Fruit fly (Drosophila melanogaster) whole organism, embryonic: ENCODE data around the gene CG32079.

Experiments
- ATbp ChIP-seq: fragments of 200-800 bp; sonication (Bioruptor generic); optimal IDR thresholded peaks from 2 replicates; lab custom pipeline; 2017; ENCODE audit warnings: missing biosample characterization, mild to moderate bottlenecking, missing genetic modification characterization, missing genetic modification reagents
- CG10366 ChIP-seq: fragments of 200-800 bp; sonication (Bioruptor generic); IDR thresholded peaks from 2 replicates; pipeline ENCODE4 v1.3.6; 2022; ENCODE audit warnings: missing biosample characterization, missing genetic modification characterization
- CG11456 ChIP-seq: fragments of 200-800 bp; sonication (Bioruptor generic); IDR thresholded peaks from 3 replicates; pipeline ENCODE4 v1.3.6; 2022; ENCODE audit warnings: missing biosample characterization, missing genetic modification characterization
- CG11504 ChIP-seq: fragments of 200-800 bp; sonication (Bioruptor generic); optimal IDR thresholded peaks from 3 replicates; lab custom pipeline; 2019; ENCODE audit warnings: missing biosample characterization, mild to moderate bottlenecking, missing genetic modification characterization, moderate library complexity
- CG13123 ChIP-seq: fragments of 200-800 bp; sonication (Bioruptor generic); optimal IDR thresholded peaks from 2 replicates; lab custom pipeline; 2016; ENCODE audit warnings: missing biosample characterization, missing genetic modification characterization
- CG14050 ChIP-seq: fragments of 200-800 bp; sonication (Bioruptor generic); IDR thresholded peaks from 3 replicates; pipeline ENCODE4 v1.3.6; 2022; ENCODE audit warnings: missing biosample characterization, missing genetic modification characterization
- CG17912 ChIP-seq: fragments of 200-800 bp; sonication (Bioruptor generic); optimal IDR thresholded peaks from 2 replicates; lab custom pipeline; 2018; ENCODE audit warnings: missing biosample characterization, mild to moderate bottlenecking, missing genetic modification characterization
- CG2202 ChIP-seq: fragments of 200-800 bp; sonication (Bioruptor generic); optimal IDR thresholded peaks from 2 replicates; lab custom pipeline; 2018; ENCODE audit warnings: missing biosample characterization, mild to moderate bottlenecking, missing genetic modification characterization
- CG31365 ChIP-seq: fragments of 200-800 bp; sonication (Bioruptor generic); optimal IDR thresholded peaks from 2 replicates; lab custom pipeline; 2018; ENCODE audit warnings: missing biosample characterization, mild to moderate bottlenecking, missing genetic modification characterization
- CG3281 ChIP-seq: fragments of 200-800 bp; sonication (Bioruptor generic); optimal IDR thresholded peaks from 3 replicates; lab custom pipeline; 2017; ENCODE audit warnings: missing biosample characterization, mild to moderate bottlenecking, missing genetic modification characterization
- CG4854 ChIP-seq: fragments of 200-800 bp; sonication (Bioruptor generic); optimal IDR thresholded peaks from 2 replicates; lab custom pipeline; 2016; ENCODE audit warnings: missing biosample characterization, missing genetic modification characterization, inconsistent platforms
- CG6272 ChIP-seq: fragments of 200-800 bp; sonication (Bioruptor generic); IDR thresholded peaks from 2 replicates; pipeline ENCODE4 v1.3.6; 2022; ENCODE audit warnings: missing biosample characterization, missing genetic modification characterization
- CG9932 ChIP-seq: fragments of 200-800 bp; sonication (Bioruptor generic); IDR thresholded peaks from 2 replicates; pipeline ENCODE4 v1.3.6; 2022; ENCODE audit warnings: missing biosample characterization, missing genetic modification characterization
- D ChIP-seq, 2 experiments: fragments of 200-800 bp in 1 of 2; fragments of >200 bp in 1 of 2; sonication (Bioruptor generic) in 1 of 2; optimal IDR thresholded peaks; 2 replicates in 1 of 2; 3 replicates in 1 of 2; lab custom pipeline; 2017; ENCODE audit warnings: mild to moderate bottlenecking in 1 of 2, missing biosample characterization in 1 of 2, missing genetic modification characterization in 1 of 2, missing genetic modification reagents in 1 of 2
- Deaf1 ChIP-seq: fragments of 200-800 bp; optimal IDR thresholded peaks from 3 replicates; lab custom pipeline; 2019; ENCODE audit warnings: missing biosample characterization, mild to moderate bottlenecking, missing genetic modification characterization, moderate library complexity
- Dip3 ChIP-seq: fragments of 200-800 bp; sonication (Bioruptor generic); optimal IDR thresholded peaks from 3 replicates; lab custom pipeline; 2016; ENCODE audit warnings: missing biosample characterization, missing genetic modification characterization
- Doc3 ChIP-seq: fragments of 200-800 bp; sonication (Bioruptor generic); IDR thresholded peaks from 3 replicates; pipeline ENCODE4 v1.3.6; 2022; ENCODE audit warnings: missing biosample characterization, missing genetic modification characterization; ENCODE audit not compliant: partially characterized antibody
- GATAe ChIP-seq: fragments of 200-800 bp; sonication (Bioruptor generic); conservative IDR thresholded peaks from 2 replicates; pipeline ENCODE4 v1.3.6; 2022; ENCODE audit warnings: missing biosample characterization, missing genetic modification characterization
- HLH54F ChIP-seq: fragments of 200-800 bp; sonication (Bioruptor generic); optimal IDR thresholded peaks from 3 replicates; lab custom pipeline; 2016; ENCODE audit warnings: missing biosample characterization, missing genetic modification characterization
- Hmx ChIP-seq: fragments of 200-800 bp; sonication (Bioruptor generic); optimal IDR thresholded peaks from 2 replicates; lab custom pipeline; 2016; ENCODE audit warnings: missing biosample characterization, missing genetic modification characterization
- Hr39 ChIP-seq: fragments of >200 bp; optimal IDR thresholded peaks from 2 replicates; lab custom pipeline; 2017
- Neu2 ChIP-seq: fragments of 200-800 bp; sonication (Bioruptor generic); optimal IDR thresholded peaks from 3 replicates; lab custom pipeline; 2016; ENCODE audit warnings: missing biosample characterization, missing genetic modification characterization, borderline replicate concordance
- Nf-YB ChIP-seq: fragments of 200-800 bp; sonication (Bioruptor generic); optimal IDR thresholded peaks from 3 replicates; lab custom pipeline; 2019; ENCODE audit warnings: missing biosample characterization, mild to moderate bottlenecking, missing genetic modification characterization, moderate library complexity
- Nf-YC ChIP-seq: fragments of 200-800 bp; optimal IDR thresholded peaks from 3 replicates; lab custom pipeline; 2019; ENCODE audit warnings: missing biosample characterization, mild to moderate bottlenecking, missing genetic modification characterization, moderate library complexity
- Optix ChIP-seq: fragments of 200-800 bp; sonication (Bioruptor generic); IDR thresholded peaks from 3 replicates; pipeline ENCODE4 v1.3.6; 2022; ENCODE audit warnings: missing biosample characterization, missing genetic modification characterization
- Poxn ChIP-seq: fragments of 200-800 bp; sonication (Bioruptor generic); IDR thresholded peaks from 2 replicates; pipeline ENCODE4 v1.3.6; 2022; ENCODE audit warnings: missing biosample characterization, missing genetic modification characterization
- ara ChIP-seq: fragments of 200-800 bp; sonication (Bioruptor generic); IDR thresholded peaks from 2 replicates; pipeline ENCODE4 v1.3.6; 2022; ENCODE audit warnings: missing biosample characterization, missing genetic modification characterization
- ato ChIP-seq: fragments of 200-800 bp; sonication (Bioruptor generic); IDR thresholded peaks from 2 replicates; pipeline ENCODE4 v1.3.6; 2022; ENCODE audit warnings: missing biosample characterization, missing genetic modification characterization; ENCODE audit not compliant: partially characterized antibody
- dpn ChIP-seq, 2 experiments: fragments of 200-800 bp; sonication (Bioruptor generic); optimal IDR thresholded peaks; 3 replicates each; lab custom pipeline; 2016; ENCODE audit warnings: missing biosample characterization in 2 of 2, missing genetic modification characterization in 2 of 2
- gcm ChIP-seq: fragments of 200-800 bp; sonication (Bioruptor generic); optimal IDR thresholded peaks from 2 replicates; lab custom pipeline; 2019; ENCODE audit warnings: missing biosample characterization, mild to moderate bottlenecking, missing genetic modification characterization, moderate library complexity
- gcm2 ChIP-seq: fragments of 200-800 bp; sonication (Bioruptor generic); optimal IDR thresholded peaks from 2 replicates; lab custom pipeline; 2016; ENCODE audit warnings: missing biosample characterization, missing genetic modification characterization
- gro ChIP-seq: fragments of 200-800 bp; sonication (Bioruptor generic); optimal IDR thresholded peaks from 2 replicates; lab custom pipeline; 2016; ENCODE audit warnings: missing biosample characterization, missing genetic modification characterization
- jing ChIP-seq: fragments of 200-800 bp; sonication (Bioruptor generic); optimal IDR thresholded peaks from 2 replicates; lab custom pipeline; 2018; ENCODE audit warnings: missing biosample characterization, mild to moderate bottlenecking, missing genetic modification characterization
- klu ChIP-seq: fragments of 200-800 bp; sonication (Bioruptor generic); IDR thresholded peaks from 2 replicates; pipeline ENCODE4 v1.3.6; 2022; ENCODE audit warnings: missing biosample characterization, missing genetic modification characterization
- lab ChIP-seq: fragments of 200-800 bp; sonication (Bioruptor generic); optimal IDR thresholded peaks from 3 replicates; lab custom pipeline; 2017; ENCODE audit warnings: missing biosample characterization, missing genetic modification characterization, mild to moderate bottlenecking, moderate library complexity, missing genetic modification reagents
- nerfin-1 ChIP-seq: fragments of 200-800 bp; sonication (Bioruptor generic); optimal IDR thresholded peaks from 3 replicates; lab custom pipeline; 2019; ENCODE audit warnings: missing biosample characterization, mild to moderate bottlenecking, missing genetic modification characterization, moderate library complexity
- oc ChIP-seq: fragments of 200-800 bp; sonication (Bioruptor generic); optimal IDR thresholded peaks from 2 replicates; lab custom pipeline; 2018; ENCODE audit warnings: missing biosample characterization, mild to moderate bottlenecking, missing genetic modification characterization, moderate library complexity
- org-1 ChIP-seq: fragments of 200-800 bp; sonication (Bioruptor generic); optimal IDR thresholded peaks from 2 replicates; lab custom pipeline; 2017; ENCODE audit warnings: missing biosample characterization, missing genetic modification characterization
- pho ChIP-seq: fragments of 200-800 bp; sonication (Bioruptor generic); optimal IDR thresholded peaks from 2 replicates; lab custom pipeline; 2016; ENCODE audit warnings: missing biosample characterization, missing genetic modification characterization
- pzg ChIP-seq: fragments of 200-800 bp; sonication (Bioruptor generic); optimal IDR thresholded peaks from 3 replicates; lab custom pipeline; 2018; ENCODE audit warnings: missing biosample characterization, mild to moderate bottlenecking, missing genetic modification characterization, moderate library complexity
- ranshi ChIP-seq: fragments of 200-800 bp; sonication (Bioruptor generic); IDR thresholded peaks from 2 replicates; pipeline ENCODE4 v1.3.6; 2022; ENCODE audit warnings: missing biosample characterization, missing genetic modification characterization
- sens ChIP-seq: fragments of 200-800 bp; sonication (Bioruptor generic); peaks from one replicate; lab custom pipeline; 2016; ENCODE audit warnings: missing biosample characterization, missing genetic modification characterization
- so ChIP-seq: fragments of 200-800 bp; sonication (Bioruptor generic); IDR thresholded peaks from 3 replicates; pipeline ENCODE4 v1.3.6; 2022; ENCODE audit warnings: missing biosample characterization, missing genetic modification characterization
- sqz ChIP-seq: fragments of 200-800 bp; sonication (Bioruptor generic); optimal IDR thresholded peaks from 3 replicates; lab custom pipeline; 2018; ENCODE audit warnings: missing biosample characterization, mild to moderate bottlenecking, missing genetic modification characterization
- stwl ChIP-seq: fragments of 200-800 bp; sonication (Bioruptor generic); optimal IDR thresholded peaks from 3 replicates; lab custom pipeline; 2018; ENCODE audit warnings: missing biosample characterization, mild to moderate bottlenecking, missing genetic modification characterization, moderate library complexity
- sug ChIP-seq: fragments of 200-800 bp; optimal IDR thresholded peaks from 2 replicates; lab custom pipeline; 2019; ENCODE audit warnings: missing biosample characterization, mild to moderate bottlenecking, missing genetic modification characterization, moderate library complexity
- toy ChIP-seq: fragments of 200-800 bp; sonication (Bioruptor generic); IDR thresholded peaks from 2 replicates; pipeline ENCODE4 v1.3.6; 2022; ENCODE audit warnings: missing biosample characterization, missing genetic modification characterization
- tx ChIP-seq: fragments of 200-800 bp; sonication (Bioruptor generic); optimal IDR thresholded peaks from 2 replicates; lab custom pipeline; 2016; ENCODE audit warnings: missing biosample characterization, missing genetic modification characterization
- zfh1 ChIP-seq: fragments of 200-800 bp; sonication (Bioruptor generic); IDR thresholded peaks from 3 replicates; pipeline ENCODE4 v1.3.6; 2022; ENCODE audit warnings: missing biosample characterization, missing genetic modification characterization

The CG32079 gene

DNA sequence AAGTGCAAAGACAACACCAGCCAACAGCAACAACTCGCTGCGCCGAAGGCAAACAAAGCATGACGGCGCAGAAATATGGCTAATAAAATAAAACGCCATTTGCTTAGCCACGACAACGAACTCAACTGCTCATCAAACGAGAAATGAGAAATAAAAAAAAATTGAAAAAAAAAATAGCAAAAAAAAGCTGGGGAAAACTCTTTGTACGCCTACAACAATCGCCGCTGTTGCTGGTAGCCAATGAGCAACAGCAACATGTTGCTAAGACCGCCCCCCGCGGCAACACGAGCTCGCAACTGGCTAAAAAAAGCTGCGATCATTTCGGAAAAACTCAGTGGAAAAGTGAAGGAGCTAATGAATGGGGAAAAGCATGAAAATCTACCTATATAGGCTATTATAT is 35.5 kb upstream of the CG32079 start:
- no peak for TF ChIP-seq Neu2
- peak; percentile 65 for TF ChIP-seq Nf-YB (GFP tag; lab: Kevin White, UChicago)
- TF ChIP-seq pho, result no peak
- TF ChIP-seq CG11504, result peak; percentile 91
- peak; percentile 38 for TF ChIP-seq Nf-YC (tag; lab: Kevin White, UChicago)
- 0 out of 2 replicates have a peak, but pooled peaks have one; percentile 5 for TF ChIP-seq klu
- TF ChIP-seq sqz (GFP tag; lab: Kevin White, UChicago), result peak; percentile 22

DNA sequence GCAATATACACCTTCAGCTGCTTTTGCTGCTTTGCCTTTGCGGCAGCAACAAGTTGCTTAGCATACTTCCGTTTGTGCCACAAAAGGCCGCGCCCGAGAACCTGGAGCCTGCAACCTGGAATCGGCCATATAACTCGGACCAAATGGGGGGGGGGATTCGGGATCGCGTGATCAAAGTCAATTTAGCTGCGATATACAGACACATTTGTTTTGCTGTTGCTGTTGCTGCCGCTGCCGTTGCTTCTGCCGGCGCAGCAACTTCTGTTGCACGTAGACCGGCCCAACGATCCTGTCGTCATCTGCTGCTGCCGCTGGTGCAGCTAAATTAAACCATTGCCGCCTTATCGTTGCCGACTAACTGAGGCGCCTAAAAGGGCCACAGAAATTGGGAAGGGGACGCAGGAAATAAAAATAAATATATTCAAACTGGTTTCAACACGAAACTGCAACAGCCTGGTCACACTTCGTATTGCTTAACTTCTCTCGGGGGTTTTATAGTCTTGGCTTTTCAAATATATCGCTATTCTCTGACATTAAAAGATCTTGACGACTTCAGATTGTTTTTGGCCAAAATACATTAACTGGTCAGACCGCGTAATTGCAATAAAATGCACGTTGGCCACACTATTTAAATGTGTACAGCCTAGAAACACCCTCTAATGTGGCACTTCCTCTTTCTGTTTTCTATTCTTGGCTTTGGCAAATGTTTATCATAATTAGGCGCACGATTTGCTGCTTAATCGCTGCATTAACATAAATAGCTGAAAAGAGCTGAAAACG is 33.9 kb upstream of the CG32079 start:
- no peak for TF ChIP-seq D (optimal IDR thresholded peaks at IDR 0.05; lab: Kevin White, UChicago)
- no peak for TF ChIP-seq D (GFP tag; optimal IDR thresholded peaks at IDR 0.05; lab: Kevin White, UChicago)
- no peak for TF ChIP-seq so
- TF ChIP-seq gro (GFP tag; lab: Kevin White, UChicago), result no peak
- TF ChIP-seq Hr39 (lab: Kevin White, UChicago), result no peak
- no peak for TF ChIP-seq Dip3
- no peak for TF ChIP-seq ara
- TF ChIP-seq jing (GFP tag; lab: Kevin White, UChicago), result no peak
- TF ChIP-seq gcm, result no peak
- peak; percentile 95 for TF ChIP-seq stwl (tag; lab: Kevin White, UChicago)
- no peak for TF ChIP-seq ATbp
- TF ChIP-seq CG13123 (GFP tag; lab: Kevin White, UChicago), result no peak
- TF ChIP-seq CG31365 (tag; lab: Kevin White, UChicago), result no peak
- TF ChIP-seq zfh1, result 0 out of 3 replicates have a peak, but pooled peaks have one; percentile 10
- no peak for TF ChIP-seq nerfin-1 (tag; lab: Kevin White, UChicago)
- TF ChIP-seq CG2202, result no peak
- no peak for TF ChIP-seq org-1
- TF ChIP-seq ato, result no peak
- 0 out of 3 replicates have a peak, but pooled peaks have one; percentile 13 for TF ChIP-seq Doc3 (GFP tag; lab: Robert Waterston, UW)
- TF ChIP-seq CG4854, result no peak
- TF ChIP-seq Poxn, result no peak
- TF ChIP-seq sug (tag; lab: Kevin White, UChicago), result no peak
- no peak for TF ChIP-seq oc
- no peak for TF ChIP-seq ranshi (GFP tag; lab: Robert Waterston, UW)
- no peak for TF ChIP-seq tx
- no peak for TF ChIP-seq toy (GFP tag; lab: Robert Waterston, UW)
- no peak for TF ChIP-seq CG17912 (GFP tag; lab: Kevin White, UChicago)
- TF ChIP-seq CG6272 (GFP tag; lab: Robert Waterston, UW), result no peak
- no peak for TF ChIP-seq GATAe (GFP tag; lab: Robert Waterston, UW)
- no peak for TF ChIP-seq CG14050 (GFP tag; lab: Robert Waterston, UW)
- TF ChIP-seq sens (GFP tag; lab: Kevin White, UChicago), result peak; percentile 67
- TF ChIP-seq Deaf1, result no peak
- no peak for TF ChIP-seq HLH54F (GFP tag; lab: Kevin White, UChicago)
- no peak for TF ChIP-seq dpn (GFP tag; optimal IDR thresholded peaks at IDR 0.05; lab: Kevin White, UChicago)
- peak; percentile 16 for TF ChIP-seq CG11504
- no peak for TF ChIP-seq Hmx (GFP tag; lab: Kevin White, UChicago)
- no peak for TF ChIP-seq CG9932 (GFP tag; lab: Robert Waterston, UW)
- no peak for TF ChIP-seq Optix (GFP tag; lab: Robert Waterston, UW)
- TF ChIP-seq lab (GFP tag; lab: Kevin White, UChicago), result no peak
- TF ChIP-seq CG11456 (GFP tag; lab: Robert Waterston, UW), result no peak
- TF ChIP-seq CG3281 (GFP tag; lab: Kevin White, UChicago), result no peak
- TF ChIP-seq pzg, result no peak
- TF ChIP-seq gcm2, result no peak
- TF ChIP-seq CG10366 (GFP tag; lab: Robert Waterston, UW), result no peak
